Fruit fly (Drosophila melanogaster) S2 (cell line): ENCODE measurements around the gene Ir76a.

Source experiments
- CG8478 ChIP-seq: fragments of >200 bp; optimal IDR thresholded peaks from 2 replicates; lab custom pipeline; 2018
- CTCF ChIP-seq, 2 experiments: fragments of >200 bp; optimal IDR thresholded peaks; 2 replicates each; lab custom pipeline; 2018

DNA sequence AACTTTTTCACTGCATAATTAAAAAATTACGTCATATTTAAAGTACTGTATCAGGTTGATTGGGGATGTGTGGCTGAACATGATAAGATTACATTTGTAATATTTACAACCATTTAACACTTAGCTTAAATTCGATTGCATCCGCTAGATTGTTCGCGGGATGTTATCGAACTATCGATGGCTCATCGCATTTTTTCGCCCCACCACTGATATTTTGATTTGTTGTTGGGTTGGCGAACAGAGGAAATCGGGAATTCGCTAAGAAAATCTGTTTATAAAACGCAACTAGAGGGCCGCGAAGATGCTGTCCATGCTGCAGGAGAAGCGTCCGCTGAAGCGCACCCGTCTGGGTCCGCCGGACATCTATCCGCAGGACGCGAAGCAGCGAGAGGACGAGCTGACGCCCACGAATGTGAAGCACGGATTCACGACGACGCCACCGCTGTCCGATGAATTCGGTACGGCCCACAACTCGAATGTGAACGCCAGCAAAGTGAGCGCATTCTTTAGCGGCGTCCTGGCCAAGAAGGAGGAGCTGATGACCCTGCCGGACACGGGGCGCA is 37.4 kb downstream of the Ir76a start, which contains the start of gene kto:
- TF ChIP-seq CG8478, result no peak
- TF ChIP-seq CTCF (optimal IDR thresholded peaks at IDR 0.05; lab: Kevin White, UChicago), result no peak
